Fruit fly (Drosophila melanogaster) whole organism, prepupa: ENCODE results near the gene zye.

Experiments used
- Blimp-1 ChIP-seq: fragments of 200-800 bp; sonication (Bioruptor generic); optimal IDR thresholded peaks from 3 replicates; lab custom pipeline; 2017; ENCODE audit warnings: missing biosample characterization, missing genetic modification characterization, mild to moderate bottlenecking, moderate library complexity, missing genetic modification reagents
- CG10631 ChIP-seq: fragments of 200-800 bp; sonication (Bioruptor generic); optimal IDR thresholded peaks from 2 replicates; lab custom pipeline; 2016; ENCODE audit warnings: missing biosample characterization, missing genetic modification characterization
- CG10669 ChIP-seq: fragments of 200-800 bp; sonication (Bioruptor generic); optimal IDR thresholded peaks from 3 replicates; lab custom pipeline; 2018; ENCODE audit warnings: missing biosample characterization, mild to moderate bottlenecking, missing genetic modification characterization, moderate library complexity
- CG11294 ChIP-seq: fragments of 200-800 bp; sonication (Bioruptor generic); IDR thresholded peaks from 2 replicates; pipeline ENCODE4 v1.3.6; 2022; ENCODE audit warnings: missing biosample characterization, missing genetic modification characterization
- CG11902 ChIP-seq: fragments of 200-800 bp; sonication (Bioruptor generic); optimal IDR thresholded peaks from 3 replicates; lab custom pipeline; 2016; ENCODE audit warnings: missing biosample characterization, missing genetic modification characterization
- CG15336 ChIP-seq: fragments of 200-800 bp; sonication (Bioruptor generic); IDR thresholded peaks from 2 replicates; pipeline ENCODE4 v1.3.6; 2022; ENCODE audit warnings: missing biosample characterization, missing genetic modification characterization
- CG1621 ChIP-seq: fragments of 200-800 bp; sonication (Bioruptor generic); optimal IDR thresholded peaks from 3 replicates; lab custom pipeline; 2018; ENCODE audit warnings: missing biosample characterization, mild to moderate bottlenecking, missing genetic modification characterization
- CG16779 ChIP-seq: fragments of 200-800 bp; sonication (Bioruptor generic); optimal IDR thresholded peaks from 3 replicates; lab custom pipeline; 2017; ENCODE audit warnings: missing biosample characterization, mild to moderate bottlenecking, missing genetic modification characterization
- CG3032 ChIP-seq: fragments of 200-800 bp; optimal IDR thresholded peaks from 2 replicates; lab custom pipeline; 2019; ENCODE audit warnings: missing biosample characterization, mild to moderate bottlenecking, missing genetic modification characterization, moderate library complexity
- CG31627 ChIP-seq: fragments of 200-800 bp; sonication (Bioruptor generic); optimal IDR thresholded peaks from 3 replicates; lab custom pipeline; 2016; ENCODE audit warnings: missing biosample characterization, missing genetic modification characterization
- CG32006 ChIP-seq: fragments of 200-800 bp; sonication (Bioruptor generic); optimal IDR thresholded peaks from 3 replicates; lab custom pipeline; 2017; ENCODE audit warnings: missing biosample characterization, mild to moderate bottlenecking, missing genetic modification characterization
- CG34406 ChIP-seq: fragments of 200-800 bp; sonication (Bioruptor generic); optimal IDR thresholded peaks from 3 replicates; lab custom pipeline; 2016; ENCODE audit warnings: missing biosample characterization, missing genetic modification characterization
- CG3919 ChIP-seq: fragments of 200-800 bp; sonication (Bioruptor generic); optimal IDR thresholded peaks from 3 replicates; lab custom pipeline; 2016; ENCODE audit warnings: missing biosample characterization, missing genetic modification characterization
- CG4318 ChIP-seq: fragments of 200-800 bp; sonication (Bioruptor generic); optimal IDR thresholded peaks from 3 replicates; lab custom pipeline; 2017; ENCODE audit warnings: missing biosample characterization, mild to moderate bottlenecking, missing genetic modification characterization
- CG6163 ChIP-seq: fragments of 200-800 bp; sonication (Bioruptor generic); IDR thresholded peaks from 3 replicates; pipeline ENCODE4 v1.3.6; 2022; ENCODE audit warnings: missing biosample characterization, missing genetic modification characterization
- CG6276 ChIP-seq: fragments of 200-800 bp; sonication (Bioruptor generic); optimal IDR thresholded peaks from 2 replicates; lab custom pipeline; 2017; ENCODE audit warnings: missing biosample characterization, mild to moderate bottlenecking, missing genetic modification characterization
- CG7368 ChIP-seq: fragments of 200-800 bp; sonication (Bioruptor generic); optimal IDR thresholded peaks from 3 replicates; lab custom pipeline; 2016; ENCODE audit warnings: missing biosample characterization, missing genetic modification characterization
- CG8319 ChIP-seq: fragments of 200-800 bp; sonication (Bioruptor generic); optimal IDR thresholded peaks from 3 replicates; lab custom pipeline; 2016; ENCODE audit warnings: missing biosample characterization, missing genetic modification characterization
- CG8632 ChIP-seq: fragments of 200-800 bp; sonication (Bioruptor generic); optimal IDR thresholded peaks from 3 replicates; lab custom pipeline; 2016; ENCODE audit warnings: missing biosample characterization, missing genetic modification characterization
- Eip78C ChIP-seq: fragments of 200-800 bp; sonication (Bioruptor generic); peaks from one replicate; lab custom pipeline; 2016; ENCODE audit warnings: missing biosample characterization, missing genetic modification characterization
- Eip93F ChIP-seq: fragments of 200-800 bp; sonication (Bioruptor generic); optimal IDR thresholded peaks from 2 replicates; lab custom pipeline; 2016; ENCODE audit warnings: missing biosample characterization, mild to moderate bottlenecking, missing genetic modification characterization
- Ets21C ChIP-seq: fragments of 200-800 bp; sonication (Bioruptor generic); optimal IDR thresholded peaks from 3 replicates; lab custom pipeline; 2016; ENCODE audit warnings: missing biosample characterization, missing genetic modification characterization
- Ets96B ChIP-seq: fragments of 200-800 bp; optimal IDR thresholded peaks from 2 replicates; lab custom pipeline; 2019; ENCODE audit warnings: missing biosample characterization, mild to moderate bottlenecking, missing genetic modification characterization, moderate library complexity
- Gug ChIP-seq: fragments of 200-800 bp; sonication (Bioruptor generic); IDR thresholded peaks from 2 replicates; pipeline ENCODE4 v1.3.6; 2022; ENCODE audit warnings: missing biosample characterization, missing genetic modification characterization
- Hr39 ChIP-seq: fragments of 200-800 bp; sonication (Bioruptor generic); optimal IDR thresholded peaks from 2 replicates; lab custom pipeline; 2016; ENCODE audit warnings: missing biosample characterization, missing genetic modification characterization
- Hr4 ChIP-seq: fragments of 200-800 bp; sonication (Bioruptor generic); optimal IDR thresholded peaks from 3 replicates; lab custom pipeline; 2016; ENCODE audit warnings: missing biosample characterization, missing genetic modification characterization
- Lpt ChIP-seq: fragments of 200-800 bp; sonication (Bioruptor generic); optimal IDR thresholded peaks from 3 replicates; lab custom pipeline; 2016; ENCODE audit warnings: missing biosample characterization, missing genetic modification characterization
- Met ChIP-seq: fragments of 200-800 bp; sonication (Bioruptor generic); optimal IDR thresholded peaks from 3 replicates; lab custom pipeline; 2016; ENCODE audit warnings: missing biosample characterization, missing genetic modification characterization
- Smox ChIP-seq: fragments of 200-800 bp; sonication (Bioruptor generic); optimal IDR thresholded peaks from 3 replicates; lab custom pipeline; 2016; ENCODE audit warnings: missing biosample characterization, missing genetic modification characterization
- Sox14 ChIP-seq: fragments of 200-800 bp; sonication (Bioruptor generic); optimal IDR thresholded peaks from 3 replicates; lab custom pipeline; 2016; ENCODE audit warnings: missing biosample characterization, missing genetic modification characterization
- acj6 ChIP-seq: fragments of 200-800 bp; sonication (Bioruptor generic); optimal IDR thresholded peaks from 3 replicates; lab custom pipeline; 2016; ENCODE audit warnings: missing biosample characterization, missing genetic modification characterization
- cyc ChIP-seq: fragments of 200-800 bp; sonication (Bioruptor generic); optimal IDR thresholded peaks from 3 replicates; lab custom pipeline; 2016; ENCODE audit warnings: missing biosample characterization, missing genetic modification characterization
- dac ChIP-seq: fragments of 200-800 bp; sonication (Bioruptor generic); optimal IDR thresholded peaks from 2 replicates; lab custom pipeline; 2017; ENCODE audit warnings: missing biosample characterization, mild to moderate bottlenecking, missing genetic modification characterization
- dsx ChIP-seq: fragments of 200-800 bp; optimal IDR thresholded peaks from 3 replicates; lab custom pipeline; 2019; ENCODE audit warnings: missing biosample characterization, mild to moderate bottlenecking, missing genetic modification characterization, moderate library complexity; ENCODE audit not compliant: poor library complexity, severe bottlenecking
- fd59A ChIP-seq: fragments of 200-800 bp; sonication (Bioruptor generic); optimal IDR thresholded peaks from 2 replicates; lab custom pipeline; 2017; ENCODE audit warnings: missing biosample characterization, mild to moderate bottlenecking, missing genetic modification characterization, missing genetic modification reagents
- fd85E ChIP-seq: fragments of 200-800 bp; sonication (Bioruptor generic); optimal IDR thresholded peaks from 3 replicates; lab custom pipeline; 2016; ENCODE audit warnings: missing biosample characterization, missing genetic modification characterization
- lz ChIP-seq: fragments of 200-800 bp; sonication (Bioruptor generic); optimal IDR thresholded peaks from 3 replicates; lab custom pipeline; 2016; ENCODE audit warnings: missing biosample characterization, missing genetic modification characterization
- pdm3 ChIP-seq: fragments of 200-800 bp; sonication (Bioruptor generic); optimal IDR thresholded peaks from 3 replicates; lab custom pipeline; 2016; ENCODE audit warnings: missing biosample characterization, missing genetic modification characterization
- salr ChIP-seq, 2 experiments: fragments of 200-800 bp; sonication (Bioruptor generic); optimal IDR thresholded peaks; 3 replicates each; lab custom pipeline; 2016 to 2018; ENCODE audit warnings: missing biosample characterization in 2 of 2, missing genetic modification characterization in 2 of 2, mild to moderate bottlenecking in 1 of 2
- ss ChIP-seq, 2 experiments: fragments of 200-800 bp; sonication (Bioruptor generic); optimal IDR thresholded peaks; 2 replicates in 1 of 2; 3 replicates in 1 of 2; lab custom pipeline; 2017 to 2018; ENCODE audit warnings: mild to moderate bottlenecking in 2 of 2, missing biosample characterization in 2 of 2, missing genetic modification characterization in 2 of 2, moderate library complexity in 1 of 2
- topi ChIP-seq: fragments of 200-800 bp; sonication (Bioruptor generic); optimal IDR thresholded peaks from 3 replicates; lab custom pipeline; 2016; ENCODE audit warnings: missing biosample characterization, missing genetic modification characterization
- vri ChIP-seq: fragments of 200-800 bp; sonication (Bioruptor generic); optimal IDR thresholded peaks from 3 replicates; lab custom pipeline; 2016; ENCODE audit warnings: missing biosample characterization, mild to moderate bottlenecking, missing genetic modification characterization

The zye gene

dm6 chr3L:20464677-20465076, 51.3 kb downstream of the zye start, which contains the start of gene atk:
atk (minus strand) TSS chr3L:20464862.
- no peak for TF ChIP-seq fd85E
- no peak for TF ChIP-seq vri (GFP tag; lab: Kevin White, UChicago)
- no peak for TF ChIP-seq Met (GFP tag; lab: Kevin White, UChicago)
- TF ChIP-seq CG6163: no peak
- no peak for TF ChIP-seq CG31627 (GFP tag; lab: Kevin White, UChicago)
- TF ChIP-seq CG34406: no peak
- no peak for TF ChIP-seq CG32006 (GFP tag; lab: Kevin White, UChicago)
- TF ChIP-seq dac (GFP tag; lab: Kevin White, UChicago): no peak
- TF ChIP-seq CG3032: no peak
- TF ChIP-seq acj6 (GFP tag; lab: Kevin White, UChicago): no peak
- TF ChIP-seq topi (GFP tag; lab: Kevin White, UChicago): no peak
- TF ChIP-seq Sox14: no peak
- no peak for TF ChIP-seq Eip93F (GFP tag; lab: Kevin White, UChicago)
- no peak for TF ChIP-seq CG1621 (tag; lab: Kevin White, UChicago)
- no peak for TF ChIP-seq Ets96B (tag; lab: Kevin White, UChicago)
- no peak for TF ChIP-seq pdm3
- no peak for TF ChIP-seq CG11902 (GFP tag; lab: Kevin White, UChicago)
- no peak for TF ChIP-seq ss (GFP tag; optimal IDR thresholded peaks at IDR 0.05; lab: Kevin White, UChicago)
- no peak for TF ChIP-seq dsx

DNA sequence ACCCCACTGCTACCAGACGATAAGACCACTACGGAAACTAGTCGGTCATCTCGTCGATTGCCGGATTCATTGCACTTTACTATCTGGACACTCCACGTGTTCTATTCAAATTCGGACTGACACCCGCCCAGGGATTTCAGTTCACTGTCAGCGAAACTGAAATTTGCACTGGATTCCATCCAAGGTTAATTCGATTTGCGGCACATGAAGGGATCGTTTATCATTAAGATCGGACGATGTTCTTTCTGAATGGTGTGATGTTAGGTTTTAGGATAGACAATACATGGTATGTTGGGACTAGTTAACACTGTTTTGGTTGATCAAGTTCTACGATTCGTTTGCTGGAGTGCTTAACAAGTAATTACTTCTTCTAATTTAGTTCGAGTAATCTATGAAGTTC, 52.5 kb downstream of the zye start, which contains the start of gene CG42764:
Gene CG42764 (minus strand): TSS at position 101 of the 400 bp plus-strand sequence.
- TF ChIP-seq fd85E (no peak), CG31627 (GFP tag; lab: Kevin White, UChicago) (no peak), salr (GFP tag; optimal IDR thresholded peaks at IDR 0.05; lab: Kevin White, UChicago) (no peak), Smox (no peak), Hr39 (GFP tag; lab: Kevin White, UChicago) (no peak), Hr4 (GFP tag; lab: Kevin White, UChicago) (no peak), CG8632 (GFP tag; lab: Kevin White, UChicago) (no peak), CG10631 (no peak), CG7368 (GFP tag; lab: Kevin White, UChicago) (no peak), CG8319 (no peak), vri (GFP tag; lab: Kevin White, UChicago) (no peak)

DNA sequence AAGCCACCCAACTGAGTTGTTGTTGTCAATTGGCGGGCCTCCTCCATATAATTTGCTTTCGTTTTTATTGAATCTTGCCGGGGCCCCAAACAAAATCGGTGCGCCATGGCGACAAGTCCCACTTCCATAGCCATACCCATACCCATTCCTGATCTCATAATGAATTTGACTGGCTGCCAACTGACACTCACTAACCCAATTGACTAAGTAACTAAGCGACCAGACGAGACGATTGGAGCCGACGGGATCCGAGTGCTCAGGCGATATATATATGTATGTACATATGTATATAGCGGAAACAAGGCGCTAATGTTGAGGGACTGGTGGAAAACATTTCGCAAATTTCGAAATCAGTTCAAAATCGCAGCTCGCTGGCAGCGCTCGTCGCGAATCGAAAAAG, 53.2 kb downstream of the zye start, which contains the start of gene Tdh:
Gene Tdh (plus strand): TSS at position 346 of the 400 bp plus-strand sequence.
- TF ChIP-seq CG6276 (GFP tag; lab: Kevin White, UChicago) (no peak), acj6 (GFP tag; lab: Kevin White, UChicago) (no peak), lz (GFP tag; lab: Kevin White, UChicago) (no peak)

- no peak for TF ChIP-seq CG6276 (GFP tag; lab: Kevin White, UChicago)
- TF ChIP-seq Blimp-1 (GFP tag; lab: Kevin White, UChicago): peak; percentile 49
- TF ChIP-seq, all 60 proteins: peak for 1
Measured at dm6 chr3L:20467433-20467832, 54.0 kb downstream of the zye start.

- TF ChIP-seq salr (GFP tag; optimal IDR thresholded peaks at IDR 0.05; lab: Kevin White, UChicago) (peak in 1 of 2 experiments; percentile 42), Ets96B (tag; lab: Kevin White, UChicago) (no peak), CG15336 (peak; percentile 76), CG4318 (GFP tag; lab: Kevin White, UChicago) (peak; percentile 6), CG10669 (GFP tag; lab: Kevin White, UChicago) (peak; percentile 38), CG1621 (tag; lab: Kevin White, UChicago) (no peak), CG32006 (GFP tag; lab: Kevin White, UChicago) (peak; percentile 68), CG6163 (peak; percentile 81), topi (GFP tag; lab: Kevin White, UChicago) (no peak), Sox14 (no peak), Gug (peak; percentile 48), CG16779 (no peak), Blimp-1 (GFP tag; lab: Kevin White, UChicago) (no peak), Eip78C (GFP tag; lab: Kevin White, UChicago) (peak; percentile 75), CG3919 (GFP tag; lab: Kevin White, UChicago) (peak; percentile 47), Met (GFP tag; lab: Kevin White, UChicago) (no peak), vri (GFP tag; lab: Kevin White, UChicago) (no peak), CG7368 (GFP tag; lab: Kevin White, UChicago) (peak; percentile 22), Smox (no peak), CG6276 (GFP tag; lab: Kevin White, UChicago) (peak; percentile 50), CG11294 (GFP tag; lab: Robert Waterston, UW) (peak; percentile 49; the same call in 1 of the 2 replicates), Ets21C (GFP tag; lab: Kevin White, UChicago) (no peak), cyc (GFP tag; lab: Kevin White, UChicago) (no peak), Lpt (peak; percentile 1), fd59A (GFP tag; lab: Kevin White, UChicago) (peak; percentile 37)
Measured at dm6 chr3L:20470991-20471498, 57.6 kb downstream of the zye start.
